Worm (Caenorhabditis elegans) whole organism, L1 larva: ENCODE measurements around the gene D2023.3.

Experiments
- C04F5.9 ChIP-seq: sonication (generic microtip); optimal IDR thresholded peaks from 2 replicates; lab custom pipeline; 2016; ENCODE audit warnings: missing genetic modification characterization, missing compliant biosample characterization
- F16B12.6 ChIP-seq: fragments of 150-350 bp; optimal IDR thresholded peaks from 2 replicates; lab custom pipeline; 2014; ENCODE audit warnings: missing biosample characterization, missing genetic modification characterization
- aly-2 ChIP-seq: fragments of 150-350 bp; optimal IDR thresholded peaks from 2 replicates; lab custom pipeline; 2014; ENCODE audit warnings: missing biosample characterization, missing genetic modification characterization
- ama-1 ChIP-seq: fragments of 150-350 bp; optimal IDR thresholded peaks from 2 replicates; lab custom pipeline; 2014
- blmp-1 ChIP-seq: fragments of 150-350 bp; optimal IDR thresholded peaks from 2 replicates; lab custom pipeline; 2014; ENCODE audit warnings: missing biosample characterization, missing genetic modification characterization
- ceh-82 ChIP-seq, 3 experiments: fragments of 150-350 bp in 1 of 3; sonication (generic microtip) in 2 of 3; optimal IDR thresholded peaks; 2 replicates each; lab custom pipeline; 2014 to 2017; ENCODE audit warnings: missing biosample characterization in 3 of 3, missing genetic modification characterization in 3 of 3
- ceh-88 ChIP-seq: fragments of 200-800 bp; sonication (Bioruptor generic); IDR thresholded peaks from 2 replicates; pipeline ENCODE4 v1.3.6; 2022; ENCODE audit warnings: missing genetic modification characterization, missing compliant biosample characterization
- ces-1 ChIP-seq: fragments of 150-350 bp; optimal IDR thresholded peaks from 2 replicates; lab custom pipeline; 2014; ENCODE audit warnings: missing biosample characterization, missing genetic modification reagents, missing genetic modification characterization
- dpl-1 ChIP-seq, 3 experiments: fragments of 150-350 bp in 2 of 3; sonication (generic microtip) in 1 of 3; optimal IDR thresholded peaks; 2 replicates each; lab custom pipeline; 2014 to 2017; ENCODE audit warnings: missing biosample characterization in 3 of 3, missing genetic modification characterization in 3 of 3, missing genetic modification reagents in 3 of 3
- efl-1 ChIP-seq, 4 experiments: fragments of 150-350 bp; optimal IDR thresholded peaks in 3 of 4; peaks in 1 of 4; 1 replicate in 1 of 4; 2 replicates in 3 of 4; lab custom pipeline; 2014; ENCODE audit warnings: missing biosample characterization in 2 of 4, missing genetic modification characterization in 2 of 4, missing genetic modification reagents in 2 of 4
- egl-27 ChIP-seq, 2 experiments: fragments of 150-350 bp in 1 of 2; sonication (generic microtip); optimal IDR thresholded peaks; 3 replicates each; lab custom pipeline; 2017 to 2018; ENCODE audit warnings: missing biosample characterization in 2 of 2, missing genetic modification characterization in 2 of 2, missing genetic modification reagents in 2 of 2
- elt-3 ChIP-seq, 6 experiments: fragments of 150-350 bp in 1 of 6; sonication (generic microtip); optimal IDR thresholded peaks; 2 replicates each; lab custom pipeline; 2017 to 2018; ENCODE audit warnings: missing biosample characterization in 6 of 6, missing genetic modification characterization in 6 of 6, inconsistent platforms in 1 of 6
- fkh-10 ChIP-seq: sonication (generic microtip); optimal IDR thresholded peaks from 2 replicates; lab custom pipeline; 2017; ENCODE audit warnings: missing biosample characterization, missing genetic modification reagents, missing genetic modification characterization
- hlh-17 ChIP-seq: fragments of 200-800 bp; sonication (Bioruptor generic); optimal IDR thresholded peaks from 2 replicates; lab custom pipeline; 2018; ENCODE audit warnings: missing genetic modification characterization, mild to moderate bottlenecking, missing compliant biosample characterization, moderate library complexity, borderline replicate concordance
- irx-1 ChIP-seq: sonication (generic microtip); optimal IDR thresholded peaks from 2 replicates; lab custom pipeline; 2016; ENCODE audit warnings: missing genetic modification characterization, missing compliant biosample characterization
- isw-1 ChIP-seq: fragments of 200-800 bp; sonication (Bioruptor generic); IDR thresholded peaks from 2 replicates; pipeline ENCODE4 v1.3.6; 2022; ENCODE audit warnings: missing genetic modification characterization, missing compliant biosample characterization
- jun-1 ChIP-seq: fragments of 150-350 bp; optimal IDR thresholded peaks from 2 replicates; lab custom pipeline; 2014; ENCODE audit warnings: missing biosample characterization, missing genetic modification reagents, missing genetic modification characterization
- lin-14 ChIP-seq: fragments of 200-800 bp; sonication (Bioruptor generic); optimal IDR thresholded peaks from 2 replicates; lab custom pipeline; 2018; ENCODE audit warnings: mild to moderate bottlenecking, missing genetic modification characterization, moderate library complexity, missing compliant biosample characterization
- lin-35 ChIP-seq, 2 experiments: fragments of 150-350 bp; optimal IDR thresholded peaks; 2 replicates each; lab custom pipeline; 2014; ENCODE audit warnings: missing biosample characterization in 2 of 2, missing genetic modification characterization in 2 of 2, missing genetic modification reagents in 2 of 2
- lin-39 ChIP-seq: fragments of 150-350 bp; optimal IDR thresholded peaks from 2 replicates; lab custom pipeline; 2014; ENCODE audit warnings: missing biosample characterization, missing genetic modification reagents, missing genetic modification characterization
- lir-3 ChIP-seq: sonication (generic microtip); optimal IDR thresholded peaks from 2 replicates; lab custom pipeline; 2016; ENCODE audit warnings: mild to moderate bottlenecking, missing genetic modification characterization, moderate library complexity, missing compliant biosample characterization; ENCODE audit not compliant: poor library complexity
- lsy-2 ChIP-seq, 2 experiments: fragments of 150-350 bp; optimal IDR thresholded peaks; 2 replicates each; lab custom pipeline; 2014; ENCODE audit warnings: missing biosample characterization in 2 of 2, missing genetic modification characterization in 2 of 2
- mdl-1 ChIP-seq, 2 experiments: fragments of 150-350 bp; optimal IDR thresholded peaks; 2 replicates each; lab custom pipeline; 2014 to 2017; ENCODE audit warnings: missing biosample characterization in 2 of 2, missing genetic modification characterization in 2 of 2, inconsistent platforms in 1 of 2
- mep-1 ChIP-seq: fragments of 150-350 bp; optimal IDR thresholded peaks from 2 replicates; lab custom pipeline; 2014; ENCODE audit warnings: missing biosample characterization, missing genetic modification characterization
- nhr-19 ChIP-seq: fragments of 200-800 bp; sonication (Bioruptor generic); conservative IDR thresholded peaks from 2 replicates; pipeline ENCODE4 v1.3.6; 2022; ENCODE audit warnings: missing genetic modification characterization, missing compliant biosample characterization
- nhr-20 ChIP-seq: sonication (generic microtip); optimal IDR thresholded peaks from 2 replicates; lab custom pipeline; 2016; ENCODE audit warnings: mild to moderate bottlenecking, missing genetic modification characterization, missing compliant biosample characterization
- nhr-237 ChIP-seq: fragments of 150-350 bp; optimal IDR thresholded peaks from 2 replicates; lab custom pipeline; 2014; ENCODE audit warnings: missing biosample characterization, missing genetic modification characterization
- nhr-71 ChIP-seq: sonication (generic microtip); optimal IDR thresholded peaks from 2 replicates; lab custom pipeline; 2016; ENCODE audit warnings: mild to moderate bottlenecking, missing genetic modification characterization, moderate library complexity, missing compliant biosample characterization
- nhr-85 ChIP-seq: sonication (generic microtip); peaks from one replicate; lab custom pipeline; 2016; ENCODE audit warnings: missing genetic modification characterization, inconsistent platforms, missing compliant biosample characterization
- pag-3 ChIP-seq: sonication (generic microtip); optimal IDR thresholded peaks from 2 replicates; lab custom pipeline; 2017; ENCODE audit warnings: missing genetic modification characterization, mild to moderate bottlenecking, missing compliant biosample characterization, antibody characterized with exemption, borderline replicate concordance; ENCODE audit not compliant: insufficient read depth
- rnt-1 ChIP-seq: sonication (generic microtip); optimal IDR thresholded peaks from 2 replicates; lab custom pipeline; 2016; ENCODE audit warnings: mild to moderate bottlenecking, missing genetic modification characterization, moderate library complexity, missing compliant biosample characterization
- snu-23 ChIP-seq: sonication (generic microtip); optimal IDR thresholded peaks from 2 replicates; lab custom pipeline; 2016; ENCODE audit warnings: missing genetic modification characterization, missing compliant biosample characterization
- sptf-1 ChIP-seq: fragments of 150-350 bp; optimal IDR thresholded peaks from 2 replicates; lab custom pipeline; 2014; ENCODE audit warnings: missing biosample characterization, missing genetic modification characterization
- unc-130 ChIP-seq: fragments of 150-350 bp; optimal IDR thresholded peaks from 2 replicates; lab custom pipeline; 2017; ENCODE audit warnings: missing biosample characterization, missing genetic modification characterization, inconsistent platforms
- unc-62 ChIP-seq: fragments of 150-350 bp; optimal IDR thresholded peaks from 2 replicates; lab custom pipeline; 2014; ENCODE audit warnings: missing biosample characterization, missing genetic modification reagents, missing genetic modification characterization
- unc-86 ChIP-seq: sonication (generic microtip); optimal IDR thresholded peaks from 2 replicates; lab custom pipeline; 2016; ENCODE audit warnings: missing genetic modification characterization, missing compliant biosample characterization
- zag-1 ChIP-seq: fragments of 150-350 bp; optimal IDR thresholded peaks from 2 replicates; lab custom pipeline; 2014; ENCODE audit warnings: missing biosample characterization, missing genetic modification characterization
- ztf-4 ChIP-seq: fragments of 150-350 bp; optimal IDR thresholded peaks from 2 replicates; lab custom pipeline; 2014; ENCODE audit warnings: missing biosample characterization, missing genetic modification characterization

D2023.3 gene

ce11 chrV:11779810-11780209, 32.0 kb downstream of the D2023.3 start:
- TF ChIP-seq ceh-88 (GFP tag; lab: Robert Waterston, UW) (no peak), nhr-20 (tag; lab: Kevin White, UChicago) (no peak), lin-14 (GFP tag; lab: Kevin White, UChicago) (peak; percentile 17), mep-1 (tag; lab: Kevin White, UChicago) (peak; percentile 46), elt-3 (tag; optimal IDR thresholded peaks at IDR 0.05; lab: Kevin White, UChicago) (peak in 1 of 6 experiments; percentile 33), unc-62 (GFP tag; lab: Kevin White, UChicago) (no peak), nhr-85 (tag; lab: Kevin White, UChicago) (no peak), hlh-17 (GFP tag; lab: Kevin White, UChicago) (no peak), fkh-10 (no peak), lir-3 (tag; lab: Kevin White, UChicago) (no peak)
- TF ChIP-seq, all 84 proteins: peak for 3

- TF ChIP-seq snu-23 (GFP tag; lab: Kevin White, UChicago) (peak; percentile 25), aly-2 (tag; lab: Kevin White, UChicago) (no peak), jun-1 (no peak), egl-27 (tag; optimal IDR thresholded peaks at IDR 0.05; lab: Kevin White, UChicago) (no peak), ces-1 (GFP tag; lab: Kevin White, UChicago) (no peak), lin-14 (GFP tag; lab: Kevin White, UChicago) (peak; percentile 32), nhr-237 (tag; lab: Kevin White, UChicago) (no peak), nhr-85 (tag; lab: Kevin White, UChicago) (peak; percentile 72), efl-1 (optimal IDR thresholded peaks at IDR 0.05; lab: Kevin White, UChicago) (no peak), efl-1 (GFP tag; optimal IDR thresholded peaks at IDR 0.05 in 1 of 2; lab: Kevin White, UChicago) (peak in 1 of 2 experiments; percentile 62)
Measured at ce11 chrV:11779310-11779709, 32.5 kb downstream of the D2023.3 start.

- TF ChIP-seq rnt-1 (tag; lab: Kevin White, UChicago), result no peak
- TF ChIP-seq C04F5.9 (tag; lab: Kevin White, UChicago), result no peak
- TF ChIP-seq snu-23 (GFP tag; lab: Kevin White, UChicago), result peak; percentile 45
- TF ChIP-seq elt-3 (tag; optimal IDR thresholded peaks at IDR 0.05; lab: Kevin White, UChicago), result peak in 5 of 6 experiments; percentile 5 to 57 (median 11)
- no peak for TF ChIP-seq efl-1 (optimal IDR thresholded peaks at IDR 0.05; lab: Kevin White, UChicago)
- TF ChIP-seq efl-1 (GFP tag; optimal IDR thresholded peaks at IDR 0.05 in 1 of 2; lab: Kevin White, UChicago), result no peak
- no peak for TF ChIP-seq unc-130
- peak; percentile 48 for TF ChIP-seq nhr-71 (tag; lab: Kevin White, UChicago)
- no peak for TF ChIP-seq irx-1 (tag; lab: Kevin White, UChicago)
- TF ChIP-seq pag-3 (tag; lab: Kevin White, UChicago), result peak; percentile 92
- peak in 1 of 2 experiments; percentile 26 for TF ChIP-seq mdl-1 (tag; optimal IDR thresholded peaks at IDR 0.05; lab: Kevin White, UChicago)
- 0 out of 2 replicates have a peak, but pooled peaks have one; percentile 12 for TF ChIP-seq nhr-19 (GFP tag; lab: Robert Waterston, UW)
- no peak for TF ChIP-seq ztf-4 (tag; lab: Kevin White, UChicago)
- no peak for TF ChIP-seq zag-1 (tag; lab: Kevin White, UChicago)
- TF ChIP-seq dpl-1 (GFP tag; optimal IDR thresholded peaks at IDR 0.05; lab: Kevin White, UChicago), result no peak
- TF ChIP-seq isw-1 (GFP tag; lab: Robert Waterston, UW), result no peak
- peak in 1 of 2 experiments; percentile 37 for TF ChIP-seq lsy-2 (tag; optimal IDR thresholded peaks at IDR 0.05; lab: Kevin White, UChicago)
- TF ChIP-seq lin-35 (GFP tag; optimal IDR thresholded peaks at IDR 0.05; lab: Kevin White, UChicago), result peak in 1 of 2 experiments; percentile 18
- TF ChIP-seq blmp-1, result peak; percentile 69
- no peak for TF ChIP-seq sptf-1 (tag; lab: Kevin White, UChicago)
- TF ChIP-seq unc-86 (tag; lab: Kevin White, UChicago), result no peak
- TF ChIP-seq nhr-85 (tag; lab: Kevin White, UChicago), result peak; percentile 77
- no peak for TF ChIP-seq lin-39
- TF ChIP-seq jun-1, result no peak
- no peak for TF ChIP-seq F16B12.6 (tag; lab: Kevin White, UChicago)
- TF ChIP-seq ceh-82 (tag; optimal IDR thresholded peaks at IDR 0.05; lab: Kevin White, UChicago), result no peak
- TF ChIP-seq nhr-20 (tag; lab: Kevin White, UChicago), result peak; percentile 54
- TF ChIP-seq ama-1 (lab: Kevin White, UChicago), result no peak
- TF ChIP-seq mep-1 (tag; lab: Kevin White, UChicago), result peak; percentile 20
- TF ChIP-seq lin-14 (GFP tag; lab: Kevin White, UChicago), result peak; percentile 81
Measured at ce11 chrV:11777846-11778245, 34.0 kb downstream of the D2023.3 start.
